Worm (Caenorhabditis elegans) whole organism, midembryonic: ENCODE measurements around the gene F59B10.3.

Source experiments
- T22C8.4 ChIP-seq: fragments of 200-800 bp; sonication (Bioruptor generic); IDR thresholded peaks from 2 replicates; pipeline ENCODE4 v1.3.6; 2022; ENCODE audit warnings: missing genetic modification characterization, missing compliant biosample characterization
- med-1 ChIP-seq: sonication (generic microtip); optimal IDR thresholded peaks from 2 replicates; lab custom pipeline; 2017; ENCODE audit warnings: missing genetic modification characterization, mild to moderate bottlenecking, missing compliant biosample characterization, antibody characterized with exemption, missing genetic modification reagents; ENCODE audit not compliant: insufficient read depth

DNA sequence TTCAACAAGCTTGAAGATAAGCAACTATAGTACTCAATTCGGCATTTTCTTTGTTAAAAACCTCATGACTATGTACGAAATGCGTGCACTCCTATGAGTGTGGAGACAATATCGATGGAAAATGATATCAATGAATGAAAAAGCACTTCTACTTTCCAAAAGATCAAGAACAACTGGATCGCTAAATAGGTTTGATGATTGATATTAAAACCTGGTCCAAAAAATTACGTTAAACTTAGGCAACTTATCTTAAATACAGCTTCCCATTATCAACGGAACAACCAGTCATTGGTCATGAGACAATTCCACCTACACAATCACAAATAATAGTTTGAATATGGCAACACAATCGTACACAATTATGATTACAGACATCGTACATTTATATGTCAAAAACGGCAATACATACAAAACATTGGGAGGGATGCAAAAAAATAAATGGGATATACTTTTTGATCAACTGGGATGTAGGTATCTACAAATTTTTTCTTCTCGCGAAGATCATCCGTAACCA is 49.4 kb downstream of the F59B10.3 start:
- TF ChIP-seq T22C8.4 = no peak
- TF ChIP-seq med-1 (GFP tag; lab: Kevin White, UChicago) = no peak
